Worm (Caenorhabditis elegans): ENCODE data around the gene clec-26.
A peak's percentile ranks its signal among the peaks of the same experiment; 100 is the strongest.

The clec-26 gene

ce11 chrV:16848498-16848897 is at the start of gene clec-26, which contains the start of gene clec-36:
clec-26 (plus strand) TSS chrV:16848611.
clec-36 (minus strand) TSS chrV:16848598.
- TF ChIP-seq elt-3 (tag; optimal IDR thresholded peaks at IDR 0.05) (no peak), elt-2 (tag; optimal IDR thresholded peaks at IDR 0.05) (peak; percentile 27)

- TF ChIP-seq skn-1 (tag; optimal IDR thresholded peaks at IDR 0.05), result no peak
- TF ChIP-seq nhr-23 (tag; optimal IDR thresholded peaks at IDR 0.05), result no peak
- peak; percentile 16 for TF ChIP-seq ceh-28 (tag; optimal IDR thresholded peaks at IDR 0.05)
- TF ChIP-seq lin-39 (tag; optimal IDR thresholded peaks at IDR 0.05), result peak; percentile 50
Observed at ce11 chrV:16800484-16800883, 47.9 kb upstream of the clec-26 start.

- TF ChIP-seq hmg-11 (tag; optimal IDR thresholded peaks at IDR 0.05) (no peak), eor-1 (tag; optimal IDR thresholded peaks at IDR 0.05) (no peak), ceh-9 (tag; optimal IDR thresholded peaks at IDR 0.05) (no peak), ZK546.5 (tag; optimal IDR thresholded peaks at IDR 0.05) (no peak), skn-1 (tag; optimal IDR thresholded peaks at IDR 0.05) (no peak), fkh-2 (tag; optimal IDR thresholded peaks at IDR 0.05) (no peak), nhr-76 (tag; optimal IDR thresholded peaks at IDR 0.05) (no peak), mml-1 (tag; optimal IDR thresholded peaks at IDR 0.05) (no peak), unc-62 (GFP tag; optimal IDR thresholded peaks at IDR 0.05) (no peak), mdl-1 (tag; optimal IDR thresholded peaks at IDR 0.05) (no peak), R02D3.7 (tag; optimal IDR thresholded peaks at IDR 0.05) (no peak), lsy-12 (tag; optimal IDR thresholded peaks at IDR 0.05) (no peak), nhr-237 (tag; optimal IDR thresholded peaks at IDR 0.05) (no peak), elt-3 (tag; optimal IDR thresholded peaks at IDR 0.05) (no peak), lin-39 (tag; optimal IDR thresholded peaks at IDR 0.05) (no peak), ztf-4 (tag; optimal IDR thresholded peaks at IDR 0.05) (no peak)
Observed at ce11 chrV:16802572-16802971, 45.8 kb upstream of the clec-26 start, which contains the start of gene cand-1. cand-1 (plus strand) TSS chrV:16802872.

- no peak for TF ChIP-seq ceh-82 (tag; optimal IDR thresholded peaks at IDR 0.05)
- peak; percentile 54 for TF ChIP-seq nfya-1 (tag; optimal IDR thresholded peaks at IDR 0.05; ENCODE audit: insufficient read depth)
- TF ChIP-seq skn-1 (tag; optimal IDR thresholded peaks at IDR 0.05), result no peak
- no peak for TF ChIP-seq nhr-12 (tag; optimal IDR thresholded peaks at IDR 0.05)
- TF ChIP-seq lsy-12 (tag; optimal IDR thresholded peaks at IDR 0.05), result no peak
- no peak for TF ChIP-seq egl-5 (tag; optimal IDR thresholded peaks at IDR 0.05)
- no peak for TF ChIP-seq nhr-43 (tag; optimal IDR thresholded peaks at IDR 0.05; ENCODE audit: poor library complexity, severe bottlenecking)
- TF ChIP-seq daf-12 (tag; optimal IDR thresholded peaks at IDR 0.05), result no peak
Observed at ce11 chrV:16804795-16805194, 43.6 kb upstream of the clec-26 start.

ce11 chrV:16808168-16808567 is 40.2 kb upstream of the clec-26 start:
- TF ChIP-seq ceh-82 (tag; optimal IDR thresholded peaks at IDR 0.05) (no peak), nfya-1 (tag; optimal IDR thresholded peaks at IDR 0.05; ENCODE audit: insufficient read depth) (peak; percentile 98), ceh-9 (tag; optimal IDR thresholded peaks at IDR 0.05) (no peak), daf-12 (tag; optimal IDR thresholded peaks at IDR 0.05) (no peak), sea-2 (GFP tag; optimal IDR thresholded peaks at IDR 0.05) (no peak)

- TF ChIP-seq nfya-1 (tag; optimal IDR thresholded peaks at IDR 0.05; ENCODE audit: insufficient read depth) (peak; percentile 91), ztf-11 (tag; optimal IDR thresholded peaks at IDR 0.05) (no peak)
Observed at ce11 chrV:16811841-16812240, 36.6 kb upstream of the clec-26 start.

- TF ChIP-seq lin-15B (tag; optimal IDR thresholded peaks at IDR 0.05), result no peak
- TF ChIP-seq nfya-1 (tag; optimal IDR thresholded peaks at IDR 0.05; ENCODE audit: insufficient read depth), result peak; percentile 99
- TF ChIP-seq ceh-9 (tag; optimal IDR thresholded peaks at IDR 0.05), result no peak
Observed at ce11 chrV:16812371-16812770, 36.0 kb upstream of the clec-26 start.

All from whole organism, L3 larva.